Worm (Caenorhabditis elegans): ENCODE data around the gene R13D11.3.

DNA sequence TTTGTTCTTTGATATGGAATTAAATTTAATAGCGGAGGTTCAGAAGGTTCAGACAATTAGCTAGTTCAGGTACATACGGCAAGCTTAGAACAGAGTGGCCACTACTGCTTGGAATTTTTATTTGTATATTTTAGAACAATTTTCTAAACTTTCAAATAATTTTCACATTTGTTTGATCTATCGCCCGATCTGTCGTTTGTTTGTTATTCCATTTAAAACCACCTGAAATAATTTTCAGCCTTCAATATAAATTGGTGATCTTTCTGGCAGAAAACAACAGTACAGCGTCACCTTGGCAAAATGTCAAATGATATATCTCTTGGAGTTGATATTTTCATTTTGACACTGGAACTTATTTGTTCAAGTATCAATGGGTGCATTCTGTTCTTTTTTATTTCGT is at the start of gene R13D11.3:
- TF ChIP-seq cebp-1 (GFP tag; IDR thresholded peaks at IDR 0.05) (no peak), cebp-1 (tag; optimal IDR thresholded peaks at IDR 0.05) (no peak), hlh-26 (GFP tag; conservative IDR thresholded peaks at IDR 0.05) (no peak), Y67H2A.10 (GFP tag; conservative IDR thresholded peaks at IDR 0.05) (no peak), lsl-1 (GFP tag; optimal IDR thresholded peaks at IDR 0.05) (no peak), repo-1 (tag; optimal IDR thresholded peaks at IDR 0.05) (no peak), egl-18 (GFP tag; IDR thresholded peaks at IDR 0.05) (no peak), ceh-91 (GFP tag; IDR thresholded peaks at IDR 0.05) (no peak), nhr-179 (tag; optimal IDR thresholded peaks at IDR 0.05) (no peak), ztf-3 (GFP tag; optimal IDR thresholded peaks at IDR 0.05) (no peak), fkh-3 (tag; optimal IDR thresholded peaks at IDR 0.05) (no peak), hmg-1.2 (GFP tag; IDR thresholded peaks at IDR 0.05) (no peak)
